Worm (Caenorhabditis elegans): ENCODE results near the gene str-8.
"Not testable (repeated sequence)": the region's sequence is repeated elsewhere in the genome, so short reads cannot be mapped to it uniquely, and the experiment has no call there.

str-8 gene

DNA sequence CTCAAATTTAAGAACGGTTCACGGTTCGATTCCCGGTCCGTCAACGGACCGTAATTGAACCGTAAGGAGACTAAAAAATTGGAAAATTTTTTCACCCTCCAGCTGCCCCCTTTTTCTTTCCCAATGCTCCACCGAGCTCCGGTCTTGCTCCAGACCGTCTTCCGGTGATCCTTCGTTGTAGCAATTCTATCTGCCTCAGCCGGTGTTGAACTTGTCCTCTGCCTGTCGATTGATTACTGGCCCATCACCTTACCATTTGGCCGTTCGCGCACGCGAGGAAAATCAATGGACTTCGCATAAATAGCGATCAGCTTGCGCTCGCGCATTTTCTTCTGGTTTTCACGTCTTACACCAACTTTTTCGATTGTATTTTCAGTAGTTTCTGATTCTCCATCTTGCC, 12.6 kb downstream of the str-8 start (continued):
- TF ChIP-seq ceh-91 (GFP tag; IDR thresholded peaks at IDR 0.05), result 0 out of 2 replicates have a peak, but pooled peaks have one; percentile 19
- TF ChIP-seq hmg-20 (GFP tag; IDR thresholded peaks at IDR 0.05), result peak; percentile 75
- TF ChIP-seq die-1 (tag; optimal IDR thresholded peaks at IDR 0.05), result peak; percentile 28
- peak; percentile 79 for TF ChIP-seq madf-6 (GFP tag; IDR thresholded peaks at IDR 0.05)
- TF ChIP-seq B0261.1 (tag; optimal IDR thresholded peaks at IDR 0.05), result peak; percentile 60
- TF ChIP-seq egrh-3 (GFP tag; IDR thresholded peaks at IDR 0.05), result peak; percentile 41; the same call in 1 of the 2 replicates
- TF ChIP-seq ekl-4 (GFP tag; IDR thresholded peaks at IDR 0.05), result peak; percentile 85
- peak; percentile 87 for TF ChIP-seq nfyb-1 (GFP tag; IDR thresholded peaks at IDR 0.05)
- peak; percentile 17 for TF ChIP-seq hrde-1 (tag; optimal IDR thresholded peaks at IDR 0.05; ENCODE audit: borderline replicate concordance)
- TF ChIP-seq C17E4.6 (GFP tag; IDR thresholded peaks at IDR 0.05), result peak; percentile 84
- TF ChIP-seq rpc-1 (optimal IDR thresholded peaks at IDR 0.05), result not testable (repeated sequence)
- TF ChIP-seq rpc-1 (tag; optimal IDR thresholded peaks at IDR 0.05), result peak; percentile 61
- TF ChIP-seq mcd-1 (GFP tag; IDR thresholded peaks at IDR 0.05), result peak; percentile 79
- TF ChIP-seq tbp1 (GFP tag; optimal IDR thresholded peaks at IDR 0.05), result peak; percentile 82
- peak; percentile 27; the same call in 1 of the 2 replicates for TF ChIP-seq F33H1.4 (GFP tag; IDR thresholded peaks at IDR 0.05)
- peak; percentile 89 for TF ChIP-seq D2030.7 (GFP tag; IDR thresholded peaks at IDR 0.05)
- peak; percentile 89; the same call in 1 of the 2 replicates for TF ChIP-seq F37B4.10 (GFP tag; IDR thresholded peaks at IDR 0.05)
- peak; percentile 69; the same call in 1 of the 2 replicates for TF ChIP-seq Y95B8A.8 (GFP tag; IDR thresholded peaks at IDR 0.05)
- peak; percentile 39 for TF ChIP-seq madf-8 (GFP tag; conservative IDR thresholded peaks at IDR 0.05)
- TF ChIP-seq dox-1 (GFP tag; IDR thresholded peaks at IDR 0.05), result peak; percentile 83
- peak; percentile 81 for TF ChIP-seq madf-3 (GFP tag; IDR thresholded peaks at IDR 0.05)

ce11 chrV:15769072-15769471, 14.2 kb downstream of the str-8 start, which contains the start of gene F57A10.4:
Gene F57A10.4 (plus strand): TSS chrV:15769438.
- TF ChIP-seq ztf-26 (tag; optimal IDR thresholded peaks at IDR 0.05), result no peak
- TF ChIP-seq ceh-58 (GFP tag; IDR thresholded peaks at IDR 0.05), result no peak
- no peak for TF ChIP-seq dpff-1 (tag; optimal IDR thresholded peaks at IDR 0.05)
- TF ChIP-seq B0261.1 (tag; optimal IDR thresholded peaks at IDR 0.05), result no peak
- no peak for TF ChIP-seq mel-28 (tag; optimal IDR thresholded peaks at IDR 0.05; ENCODE audit: borderline replicate concordance)
- TF ChIP-seq madf-6 (GFP tag; IDR thresholded peaks at IDR 0.05), result peak; percentile 38; the same call in 1 of the 2 replicates
- peak; percentile 29; the same call in 1 of the 2 replicates for TF ChIP-seq ceh-91 (GFP tag; IDR thresholded peaks at IDR 0.05)
- no peak for TF ChIP-seq ztf-28 (GFP tag; IDR thresholded peaks at IDR 0.05)
- no peak for TF ChIP-seq atf-7 (tag; optimal IDR thresholded peaks at IDR 0.05)
- no peak for TF ChIP-seq lin-35 (GFP tag; optimal IDR thresholded peaks at IDR 0.05)
- TF ChIP-seq aptf-3 (GFP tag; IDR thresholded peaks at IDR 0.05), result no peak
- no peak for TF ChIP-seq Y67H2A.10 (GFP tag; conservative IDR thresholded peaks at IDR 0.05)
- TF ChIP-seq ztf-18 (tag; optimal IDR thresholded peaks at IDR 0.05), result peak; percentile 35
- TF ChIP-seq efl-1 (GFP tag; optimal IDR thresholded peaks at IDR 0.05), result peak; percentile 45
- TF ChIP-seq madf-3 (GFP tag; IDR thresholded peaks at IDR 0.05), result no peak
- no peak for TF ChIP-seq let-607 (tag; optimal IDR thresholded peaks at IDR 0.05)
- peak; percentile 85 for TF ChIP-seq ceh-100 (GFP tag; IDR thresholded peaks at IDR 0.05)
- TF ChIP-seq mcd-1 (GFP tag; IDR thresholded peaks at IDR 0.05), result peak; percentile 36; the same call in 1 of the 2 replicates
- no peak for TF ChIP-seq gei-17 (GFP tag; optimal IDR thresholded peaks at IDR 0.05)
- TF ChIP-seq dox-1 (GFP tag; IDR thresholded peaks at IDR 0.05), result no peak
- peak; percentile 46; the same call in 1 of the 2 replicates for TF ChIP-seq D2030.7 (GFP tag; IDR thresholded peaks at IDR 0.05)
- TF ChIP-seq F37B4.10 (GFP tag; IDR thresholded peaks at IDR 0.05), result no peak
- no peak for TF ChIP-seq ztf-3 (GFP tag; optimal IDR thresholded peaks at IDR 0.05)
- TF ChIP-seq Y79H2A.3 (GFP tag; conservative IDR thresholded peaks at IDR 0.05), result no peak
- TF ChIP-seq hlh-26 (GFP tag; conservative IDR thresholded peaks at IDR 0.05), result no peak
- TF ChIP-seq T07F8.4 (tag; optimal IDR thresholded peaks at IDR 0.05), result no peak
- no peak for TF ChIP-seq fkh-3 (tag; optimal IDR thresholded peaks at IDR 0.05)
- no peak for TF ChIP-seq hmg-20 (GFP tag; IDR thresholded peaks at IDR 0.05)
- TF ChIP-seq sdz-38 (tag; optimal IDR thresholded peaks at IDR 0.05), result no peak

Data from whole organism, young adult.